Worm (Caenorhabditis elegans) whole organism, L4 larva: ENCODE results near the gene F54E2.9.
A peak's percentile ranks its signal among the peaks of the same experiment; 100 is the strongest.

ENCODE experiments used
- T26A8.4 ChIP-seq: fragments of 200-800 bp; sonication (Bioruptor generic); IDR thresholded peaks from 2 replicates; pipeline ENCODE4 v1.3.6; 2022; ENCODE audit warnings: missing genetic modification characterization, missing compliant biosample characterization
- Y48G9A.11 ChIP-seq: fragments of 200-800 bp; sonication (Bioruptor generic); IDR thresholded peaks from 2 replicates; pipeline ENCODE4 v1.3.6; 2022; ENCODE audit warnings: missing genetic modification reagents, missing genetic modification characterization, missing compliant biosample characterization
- attf-4 ChIP-seq: sonication (generic microtip); optimal IDR thresholded peaks from 3 replicates; lab custom pipeline; 2017; ENCODE audit warnings: missing biosample characterization, missing genetic modification characterization
- ceh-62 ChIP-seq: sonication (generic microtip); optimal IDR thresholded peaks from 2 replicates; lab custom pipeline; 2017; ENCODE audit warnings: missing biosample characterization, missing genetic modification characterization
- cey-2 ChIP-seq: sonication (generic microtip); optimal IDR thresholded peaks from 3 replicates; lab custom pipeline; 2017; ENCODE audit warnings: missing genetic modification characterization, mild to moderate bottlenecking, missing compliant biosample characterization, antibody characterized with exemption, borderline replicate concordance; ENCODE audit not compliant: insufficient read depth
- daf-12 ChIP-seq: fragments of 150-350 bp; optimal IDR thresholded peaks from 2 replicates; lab custom pipeline; 2014; ENCODE audit warnings: missing biosample characterization, missing genetic modification reagents, missing genetic modification characterization
- daf-16 ChIP-seq, 3 experiments: sonication (generic microtip); optimal IDR thresholded peaks; 2 replicates each; lab custom pipeline; 2016 to 2017; ENCODE audit warnings: missing genetic modification characterization in 3 of 3, missing genetic modification reagents in 3 of 3, mild to moderate bottlenecking in 2 of 3, missing compliant biosample characterization in 2 of 3, missing biosample characterization in 1 of 3, moderate library complexity in 1 of 3
- dmd-6 ChIP-seq: fragments of 200-800 bp; sonication (Bioruptor generic); IDR thresholded peaks from 2 replicates; pipeline ENCODE4 v1.3.6; 2022; ENCODE audit warnings: missing genetic modification reagents, missing genetic modification characterization, missing compliant biosample characterization
- dmd-8 ChIP-seq: fragments of 200-800 bp; sonication (Bioruptor generic); IDR thresholded peaks from 2 replicates; pipeline ENCODE4 v1.3.6; 2022; ENCODE audit warnings: missing genetic modification characterization, missing compliant biosample characterization
- dmd-9 ChIP-seq: fragments of 200-800 bp; sonication (Bioruptor generic); IDR thresholded peaks from 2 replicates; pipeline ENCODE4 v1.3.6; 2022; ENCODE audit warnings: missing genetic modification reagents, missing genetic modification characterization, missing compliant biosample characterization
- egl-43 ChIP-seq: fragments of 200-800 bp; sonication (Bioruptor generic); IDR thresholded peaks from 2 replicates; pipeline ENCODE4 v1.3.6; 2022; ENCODE audit warnings: missing genetic modification reagents, missing genetic modification characterization, missing compliant biosample characterization
- hif-1 ChIP-seq, 2 experiments: sonication (generic microtip); optimal IDR thresholded peaks; 2 replicates each; lab custom pipeline; 2016 to 2017; ENCODE audit warnings: missing compliant biosample characterization in 2 of 2, missing genetic modification characterization in 2 of 2, missing genetic modification reagents in 2 of 2, missing genotype in 2 of 2, mild to moderate bottlenecking in 1 of 2
- hlh-30 ChIP-seq: sonication (generic microtip); optimal IDR thresholded peaks from 2 replicates; lab custom pipeline; 2017; ENCODE audit warnings: antibody characterized with exemption, mild to moderate bottlenecking, missing genetic modification characterization, missing compliant biosample characterization; ENCODE audit not compliant: insufficient read depth
- hmg-1.1 ChIP-seq: fragments of 200-800 bp; sonication (Bioruptor generic); IDR thresholded peaks from 2 replicates; pipeline ENCODE4 v1.3.6; 2022; ENCODE audit warnings: missing genetic modification reagents, missing genetic modification characterization, missing compliant biosample characterization
- jun-1 ChIP-seq: fragments of 150-350 bp; optimal IDR thresholded peaks from 2 replicates; lab custom pipeline; 2014; ENCODE audit warnings: missing biosample characterization, missing genetic modification reagents, missing genetic modification characterization
- lir-3 ChIP-seq: sonication (generic microtip); optimal IDR thresholded peaks from 2 replicates; lab custom pipeline; 2016; ENCODE audit warnings: mild to moderate bottlenecking, missing genetic modification characterization, missing compliant biosample characterization
- mes-2 ChIP-seq: sonication (generic microtip); optimal IDR thresholded peaks from 2 replicates; lab custom pipeline; 2016; ENCODE audit warnings: missing genotype, mild to moderate bottlenecking, missing genetic modification characterization, missing compliant biosample characterization; ENCODE audit not compliant: poor library complexity, severe bottlenecking
- nhr-10 ChIP-seq: fragments of 150-350 bp; optimal IDR thresholded peaks from 2 replicates; lab custom pipeline; 2014; ENCODE audit warnings: missing biosample characterization, missing genetic modification characterization
- nhr-11 ChIP-seq: fragments of 150-350 bp; optimal IDR thresholded peaks from 2 replicates; lab custom pipeline; 2014; ENCODE audit warnings: missing biosample characterization, missing genetic modification characterization
- nhr-237 ChIP-seq: sonication (generic microtip); optimal IDR thresholded peaks from 2 replicates; lab custom pipeline; 2017; ENCODE audit warnings: missing biosample characterization, missing genetic modification characterization
- nhr-28 ChIP-seq: fragments of 150-350 bp; optimal IDR thresholded peaks from 2 replicates; lab custom pipeline; 2014; ENCODE audit warnings: missing biosample characterization, missing genetic modification characterization
- nhr-48 ChIP-seq: sonication (generic microtip); optimal IDR thresholded peaks from 2 replicates; lab custom pipeline; 2016; ENCODE audit warnings: mild to moderate bottlenecking, missing genetic modification characterization, missing compliant biosample characterization
- pha-4 ChIP-seq, 2 experiments: fragments of 150-350 bp in 1 of 2; fragments of 200-800 bp in 1 of 2; sonication (Bioruptor generic) in 1 of 2; IDR thresholded peaks in 1 of 2; optimal IDR thresholded peaks in 1 of 2; 2 replicates each; pipeline versions ENCODE4 v1.3.6 to Lab custom; 2014 to 2022; ENCODE audit warnings: missing genetic modification characterization in 2 of 2, missing genetic modification reagents in 2 of 2, missing biosample characterization in 1 of 2, missing compliant biosample characterization in 1 of 2
- php-3 ChIP-seq: fragments of 200-800 bp; sonication (Bioruptor generic); IDR thresholded peaks from 2 replicates; pipeline ENCODE4 v1.3.6; 2022; ENCODE audit warnings: missing genetic modification reagents, missing genetic modification characterization, missing compliant biosample characterization
- pqm-1 ChIP-seq: sonication (generic microtip); optimal IDR thresholded peaks from 2 replicates; lab custom pipeline; 2017; ENCODE audit warnings: missing biosample characterization, missing genetic modification characterization
- saeg-2 ChIP-seq: fragments of 200-800 bp; sonication (Bioruptor generic); IDR thresholded peaks from 2 replicates; pipeline ENCODE4 v1.3.6; 2022; ENCODE audit warnings: missing genetic modification reagents, missing genetic modification characterization, missing compliant biosample characterization
- snpc-1.2 ChIP-seq: fragments of 200-800 bp; sonication (Bioruptor generic); IDR thresholded peaks from 2 replicates; pipeline ENCODE4 v1.3.6; 2022; ENCODE audit warnings: missing genetic modification reagents, missing genetic modification characterization, missing compliant biosample characterization
- snpc-4 ChIP-seq: fragments of 150-350 bp; optimal IDR thresholded peaks from 2 replicates; lab custom pipeline; 2014; ENCODE audit warnings: missing biosample characterization, missing genetic modification characterization
- tra-1 ChIP-seq: fragments of 200-800 bp; sonication (Bioruptor generic); IDR thresholded peaks from 2 replicates; pipeline ENCODE4 v1.3.6; 2022; ENCODE audit warnings: missing genetic modification reagents, missing genetic modification characterization, missing compliant biosample characterization
- unc-39 ChIP-seq: sonication (generic microtip); optimal IDR thresholded peaks from 2 replicates; lab custom pipeline; 2017; ENCODE audit warnings: missing biosample characterization, missing genetic modification characterization
- zfp-2 ChIP-seq: sonication (generic microtip); optimal IDR thresholded peaks from 2 replicates; lab custom pipeline; 2016; ENCODE audit warnings: mild to moderate bottlenecking, missing genetic modification characterization, missing compliant biosample characterization
- zip-11 ChIP-seq: fragments of 200-800 bp; sonication (Bioruptor generic); IDR thresholded peaks from 2 replicates; pipeline ENCODE4 v1.3.6; 2022; ENCODE audit warnings: missing genetic modification characterization, missing compliant biosample characterization

Gene F54E2.9

DNA sequence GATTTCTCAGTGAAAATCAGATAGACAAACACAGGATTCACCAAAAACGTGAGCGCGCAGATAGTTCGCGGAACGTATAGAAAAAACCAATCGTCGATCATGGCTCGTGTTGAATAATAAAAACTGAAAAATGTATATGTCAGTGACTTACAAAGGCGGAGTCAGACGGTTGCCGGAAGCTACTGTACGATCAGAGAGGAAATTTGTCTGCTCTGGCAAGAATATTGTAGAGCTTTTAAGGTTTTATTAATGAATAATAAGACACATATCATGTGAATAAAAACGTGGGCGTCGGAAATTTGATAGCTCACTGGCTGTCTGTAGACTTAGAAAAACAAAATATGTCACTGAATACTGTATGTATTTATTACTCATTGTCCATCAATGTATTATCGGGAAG, 41.7 kb upstream of the F54E2.9 start, which contains the start of gene srj-57:
Gene srj-57, minus strand, starts transcription at position 101 of the 400 bp plus-strand sequence.
- TF ChIP-seq dmd-8 (GFP tag; lab: Robert Waterston, UW) (no peak), nhr-11 (tag; lab: Kevin White, UChicago) (no peak), attf-4 (tag; lab: Kevin White, UChicago) (no peak), dmd-9 (GFP tag; lab: Robert Waterston, UW) (no peak), T26A8.4 (no peak), tra-1 (GFP tag; lab: Robert Waterston, UW) (no peak), pqm-1 (tag; lab: Kevin White, UChicago) (no peak), daf-12 (no peak), snpc-4 (tag; lab: Kevin White, UChicago) (no peak), jun-1 (no peak), egl-43 (GFP tag; lab: Robert Waterston, UW) (no peak), snpc-1.2 (GFP tag; lab: Robert Waterston, UW) (no peak), hmg-1.1 (no peak), lir-3 (tag; lab: Kevin White, UChicago) (no peak), nhr-10 (tag; lab: Kevin White, UChicago) (no peak)
- TF ChIP-seq, all 104 proteins: peak for 0

DNA sequence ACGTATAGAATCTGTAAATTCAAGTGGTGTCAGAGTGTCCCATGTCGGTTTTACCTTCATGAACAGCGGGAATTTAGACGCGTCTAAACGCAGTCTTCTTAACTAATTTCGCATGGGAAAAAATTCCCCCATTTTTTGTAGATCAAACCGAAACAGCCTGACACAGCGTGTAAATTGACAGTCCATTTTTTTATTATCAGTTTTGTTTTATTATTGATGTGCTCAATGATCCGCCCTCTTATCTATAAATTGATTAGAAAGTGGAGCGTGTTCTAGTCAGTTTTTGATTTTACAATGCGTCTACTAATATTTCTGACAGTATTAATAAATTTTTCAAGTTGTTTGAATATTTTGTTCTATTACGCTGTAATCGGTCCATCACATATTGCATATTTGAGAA, 35.3 kb upstream of the F54E2.9 start, which contains the start of gene ugt-53:
Gene ugt-53, plus strand, starts transcription at position 273 of the 400 bp plus-strand sequence.
- TF ChIP-seq saeg-2 (GFP tag; lab: Robert Waterston, UW) (no peak), dmd-6 (GFP tag; lab: Robert Waterston, UW) (peak; percentile 90), hmg-1.1 (no peak), pqm-1 (tag; lab: Kevin White, UChicago) (peak; percentile 43), mes-2 (tag; lab: Kevin White, UChicago) (no peak), unc-39 (tag; lab: Kevin White, UChicago) (no peak), Y48G9A.11 (GFP tag; lab: Robert Waterston, UW) (no peak), php-3 (peak; percentile 70), nhr-28 (tag; lab: Kevin White, UChicago) (peak; percentile 84), egl-43 (GFP tag; lab: Robert Waterston, UW) (no peak), hlh-30 (tag; lab: Kevin White, UChicago) (no peak), ceh-62 (no peak), snpc-1.2 (GFP tag; lab: Robert Waterston, UW) (no peak), daf-16 (GFP tag; optimal IDR thresholded peaks at IDR 0.05; lab: Kevin White, UChicago) (no peak), daf-16 (tag; optimal IDR thresholded peaks at IDR 0.05; lab: Kevin White, UChicago) (peak; percentile 45)
- TF ChIP-seq, all 104 proteins: peak for 5

DNA sequence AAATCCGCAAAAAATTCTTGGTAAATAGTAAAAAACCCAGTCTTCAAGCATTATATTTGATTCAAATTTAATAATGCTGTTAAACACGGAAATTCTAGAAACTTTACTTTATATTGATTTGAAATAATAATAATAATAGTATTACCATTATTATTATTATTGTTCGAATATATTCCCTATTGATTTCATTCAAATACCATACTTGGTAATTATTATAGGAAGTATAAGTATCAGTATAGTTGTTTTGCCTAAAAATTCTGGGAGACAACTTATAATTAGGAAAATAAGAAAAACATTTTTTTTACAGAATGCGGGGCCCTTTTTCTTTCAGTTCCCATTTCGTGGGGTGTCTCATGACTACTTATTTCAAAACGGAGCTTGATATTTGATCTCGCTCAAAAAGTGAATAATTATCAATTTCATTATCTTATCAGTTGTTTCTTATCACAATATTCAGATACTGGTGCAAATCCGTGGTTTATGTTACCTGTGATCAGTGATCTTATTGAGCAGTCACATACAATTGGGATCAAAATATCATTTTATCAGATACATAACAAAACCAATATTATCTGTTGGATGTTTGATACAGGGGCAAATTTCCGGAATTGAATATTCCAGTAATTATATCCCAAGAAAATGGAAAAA, 34.6 kb upstream of the F54E2.9 start, which contains the start of gene srj-49:
Gene srj-49, minus strand, starts transcription at position 51 of the 648 bp plus-strand sequence.
- no peak for TF ChIP-seq hif-1 (tag; optimal IDR thresholded peaks at IDR 0.05; lab: Kevin White, UChicago)
- peak; percentile 91 for TF ChIP-seq dmd-6 (GFP tag; lab: Robert Waterston, UW)
- TF ChIP-seq daf-16 (GFP tag; optimal IDR thresholded peaks at IDR 0.05; lab: Kevin White, UChicago) = no peak
- peak; percentile 56 for TF ChIP-seq daf-16 (tag; optimal IDR thresholded peaks at IDR 0.05; lab: Kevin White, UChicago)
- no peak for TF ChIP-seq cey-2
- TF ChIP-seq pqm-1 (tag; lab: Kevin White, UChicago) = peak; percentile 74
- peak; percentile 68 for TF ChIP-seq nhr-28 (tag; lab: Kevin White, UChicago)
- TF ChIP-seq, all 104 proteins: peak for 4

DNA sequence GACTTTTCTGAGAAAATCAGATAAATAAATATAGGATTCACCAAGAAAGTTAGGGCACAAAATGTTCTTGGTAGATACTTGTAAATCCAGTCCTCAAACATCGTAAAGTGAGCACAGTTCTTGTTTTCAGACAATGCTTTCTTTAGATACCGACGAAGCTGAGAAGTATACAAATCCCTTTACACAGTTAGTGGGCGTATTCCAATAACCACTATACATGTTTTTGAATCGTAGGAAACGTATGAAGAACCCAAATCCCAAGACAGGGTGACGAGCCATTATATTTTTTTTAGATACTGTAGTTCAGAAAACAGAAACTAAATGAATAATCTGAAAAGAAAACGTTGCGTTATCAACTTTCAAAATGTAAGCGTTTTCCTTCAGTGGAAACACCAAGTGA, 32.0 kb upstream of the F54E2.9 start, which contains the start of gene srj-44:
Gene srj-44, minus strand, starts transcription at position 101 of the 400 bp plus-strand sequence.
- TF ChIP-seq nhr-48 (tag; lab: Kevin White, UChicago) (no peak), nhr-237 (no peak), zfp-2 (no peak), zip-11 (GFP tag; lab: Robert Waterston, UW) (no peak), dmd-9 (GFP tag; lab: Robert Waterston, UW) (no peak), pha-4 (GFP tag; IDR thresholded peaks at IDR 0.05; lab: Robert Waterston, UW) (no peak), pha-4 (tag; optimal IDR thresholded peaks at IDR 0.05; lab: Kevin White, UChicago) (no peak), tra-1 (GFP tag; lab: Robert Waterston, UW) (no peak)
